Worm (Caenorhabditis elegans): ENCODE results near the gene R02D5.24.

R02D5.24 gene

ce11 chrV:14498204-14498603, 2.9 kb upstream of the R02D5.24 start (continued):
- TF ChIP-seq hlh-15 (tag; optimal IDR thresholded peaks at IDR 0.05): no peak
- no peak for TF ChIP-seq ceh-9 (tag; optimal IDR thresholded peaks at IDR 0.05)

- TF ChIP-seq madf-2 (tag; optimal IDR thresholded peaks at IDR 0.05) (no peak), unc-42 (tag; optimal IDR thresholded peaks at IDR 0.05) (no peak), pag-3 (tag; optimal IDR thresholded peaks at IDR 0.05; ENCODE audit: borderline replicate concordance) (no peak), fkh-10 (GFP tag; optimal IDR thresholded peaks at IDR 0.05) (no peak), sox-4 (tag; optimal IDR thresholded peaks at IDR 0.05) (no peak), ceh-24 (tag; optimal IDR thresholded peaks at IDR 0.05) (no peak), ceh-45 (GFP tag; IDR thresholded peaks at IDR 0.05) (no peak), mec-3 (tag; optimal IDR thresholded peaks at IDR 0.05; ENCODE audit: borderline replicate concordance) (no peak), ceh-34 (tag; optimal IDR thresholded peaks at IDR 0.05) (no peak), pat-9 (tag; optimal IDR thresholded peaks at IDR 0.05) (no peak), syd-9 (tag; optimal IDR thresholded peaks at IDR 0.05) (no peak), ceh-18 (tag; optimal IDR thresholded peaks at IDR 0.05) (no peak), dmd-4 (tag; optimal IDR thresholded peaks at IDR 0.05; ENCODE audit: borderline replicate concordance) (no peak), ets-4 (tag; optimal IDR thresholded peaks at IDR 0.05) (no peak), sox-2 (GFP tag; IDR thresholded peaks at IDR 0.05) (no peak), ceh-2 (tag; optimal IDR thresholded peaks at IDR 0.05) (no peak), gmeb-2 (tag; optimal IDR thresholded peaks at IDR 0.05) (no peak), Y22D7AL.16 (tag; optimal IDR thresholded peaks at IDR 0.05) (no peak)
Observed at ce11 chrV:14499074-14499864, 1.9 kb upstream of the R02D5.24 start.

ce11 chrV:14500554-14500953, 586 bp upstream of the R02D5.24 start:
- peak; percentile 15 for TF ChIP-seq ceh-31 (tag; optimal IDR thresholded peaks at IDR 0.05)
- no peak for TF ChIP-seq nfya-1 (tag; optimal IDR thresholded peaks at IDR 0.05)
- no peak for TF ChIP-seq sdc-2 (tag; optimal IDR thresholded peaks at IDR 0.05)

- TF ChIP-seq hlh-30 (tag; optimal IDR thresholded peaks at IDR 0.05; ENCODE audit: insufficient read depth): no peak
- peak; percentile 47 for TF ChIP-seq elt-2 (tag; optimal IDR thresholded peaks at IDR 0.05)
- TF ChIP-seq ztf-16 (tag; optimal IDR thresholded peaks at IDR 0.05): no peak
- no peak for TF ChIP-seq odd-2 (tag; optimal IDR thresholded peaks at IDR 0.05)
- TF ChIP-seq npax-4 (tag; optimal IDR thresholded peaks at IDR 0.05): no peak
- no peak for TF ChIP-seq ceh-34 (tag; optimal IDR thresholded peaks at IDR 0.05)
Observed at ce11 chrV:14503065-14503464, 1.9 kb downstream of the R02D5.24 start.

ce11 chrV:14504120-14504519, 3.0 kb downstream of the R02D5.24 start:
- no peak for TF ChIP-seq sdc-2 (tag; optimal IDR thresholded peaks at IDR 0.05)
- no peak for TF ChIP-seq fax-1 (tag; optimal IDR thresholded peaks at IDR 0.05)
- no peak for TF ChIP-seq ceh-22 (tag; optimal IDR thresholded peaks at IDR 0.05)
- no peak for TF ChIP-seq mec-3 (tag; optimal IDR thresholded peaks at IDR 0.05; ENCODE audit: borderline replicate concordance)

- no peak for TF ChIP-seq C38D4.7 (GFP tag; optimal IDR thresholded peaks at IDR 0.05)
- TF ChIP-seq lin-11 (tag; optimal IDR thresholded peaks at IDR 0.05): peak; percentile 3
- TF ChIP-seq ztf-16 (tag; optimal IDR thresholded peaks at IDR 0.05): no peak
Observed at ce11 chrV:14504774-14505173, 3.6 kb downstream of the R02D5.24 start.
